1 fruit fly cellular context compared by ENCODE assay signal in the genomic region with DNA sequence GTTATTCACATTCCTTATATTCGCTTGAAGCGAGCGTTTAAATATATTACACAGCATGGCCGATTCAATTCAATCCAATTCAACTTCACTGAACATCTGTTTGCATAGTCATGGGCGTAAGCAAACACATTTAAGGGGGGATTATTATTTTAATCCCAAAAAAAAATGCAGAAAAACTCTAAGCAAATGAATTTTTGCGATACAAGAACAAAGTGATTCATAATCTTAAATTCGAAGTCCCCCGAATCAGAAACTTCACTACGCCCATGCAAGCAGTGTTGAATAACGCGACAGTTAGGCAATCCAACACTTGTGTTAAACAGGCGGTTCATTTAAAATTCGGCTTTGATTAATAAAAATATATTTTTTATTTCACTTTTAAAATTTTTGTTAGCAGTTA.
TF ChIP-seq lines count a peak whose summit lies in the region.

A gene (minus strand): TSS at position 103 of the 400 bp plus-strand sequence.

TF ChIP-seq in whole organism, embryonic, 481 proteins besides CTCF, POLR2A, EP300 and RAD21 (continued from another document):
- peak; percentile 100 for TF ChIP-seq CG3281 (GFP tag; optimal IDR thresholded peaks at IDR 0.05; lab: Kevin White, UChicago)
- TF ChIP-seq chm (GFP tag; IDR thresholded peaks at IDR 0.05; lab: Robert Waterston, UW): peak; percentile 100
- peak; percentile 100 for TF ChIP-seq MESR4 (GFP tag; optimal IDR thresholded peaks at IDR 0.05; lab: Kevin White, UChicago)
- TF ChIP-seq CG10366 (GFP tag; IDR thresholded peaks at IDR 0.05; lab: Robert Waterston, UW): peak; percentile 100
- peak; percentile 100 for TF ChIP-seq ranshi (GFP tag; IDR thresholded peaks at IDR 0.05; lab: Robert Waterston, UW)
- TF ChIP-seq gsb-n (tag; optimal IDR thresholded peaks at IDR 0.05; lab: Kevin White, UChicago): peak; percentile 100
- peak; percentile 100 for TF ChIP-seq dati (GFP tag; IDR thresholded peaks at IDR 0.05; lab: Robert Waterston, UW)
- peak; percentile 100 for TF ChIP-seq da (GFP tag; optimal IDR thresholded peaks at IDR 0.05; lab: Kevin White, UChicago)
